Worm (Caenorhabditis elegans) whole organism, L2 larva: Measurements from ENCODE around the gene spe-45.

Experiments used
- ZK546.5 ChIP-seq: sonication (generic microtip); optimal IDR thresholded peaks from 2 replicates; lab custom pipeline; 2017; ENCODE audit warnings: missing biosample characterization, missing genetic modification characterization
- dmd-4 ChIP-seq: sonication (generic microtip); optimal IDR thresholded peaks from 2 replicates; lab custom pipeline; 2017; ENCODE audit warnings: missing biosample characterization, missing genetic modification characterization
- elt-1 ChIP-seq: fragments of 150-350 bp; optimal IDR thresholded peaks from 2 replicates; lab custom pipeline; 2014; ENCODE audit warnings: missing biosample characterization, missing genetic modification characterization
- nhr-10 ChIP-seq: sonication (generic microtip); optimal IDR thresholded peaks from 2 replicates; lab custom pipeline; 2017; ENCODE audit warnings: missing biosample characterization, missing genetic modification characterization
- nhr-12 ChIP-seq: fragments of 150-350 bp; optimal IDR thresholded peaks from 2 replicates; lab custom pipeline; 2014; ENCODE audit warnings: missing biosample characterization, missing genetic modification characterization
- nhr-23 ChIP-seq: fragments of 150-350 bp; optimal IDR thresholded peaks from 2 replicates; lab custom pipeline; 2014; ENCODE audit warnings: missing biosample characterization, missing genetic modification reagents, missing genetic modification characterization
- nhr-237 ChIP-seq: fragments of 150-350 bp; optimal IDR thresholded peaks from 2 replicates; lab custom pipeline; 2014; ENCODE audit warnings: missing biosample characterization, missing genetic modification characterization
- zag-1 ChIP-seq: fragments of 150-350 bp; optimal IDR thresholded peaks from 2 replicates; lab custom pipeline; 2014; ENCODE audit warnings: missing biosample characterization, missing genetic modification characterization
- ztf-4 ChIP-seq: fragments of 150-350 bp; optimal IDR thresholded peaks from 2 replicates; lab custom pipeline; 2014; ENCODE audit warnings: missing biosample characterization, missing genetic modification characterization

ce11 chrIV:12340885-12341284 is 49.0 kb downstream of the spe-45 start:
- no peak for TF ChIP-seq nhr-10 (tag; lab: Kevin White, UChicago)
- no peak for TF ChIP-seq dmd-4 (tag; lab: Kevin White, UChicago)
- TF ChIP-seq elt-1 (tag; lab: Kevin White, UChicago): no peak
- TF ChIP-seq ZK546.5: no peak
- no peak for TF ChIP-seq zag-1 (tag; lab: Kevin White, UChicago)
- no peak for TF ChIP-seq nhr-237 (tag; lab: Kevin White, UChicago)
- TF ChIP-seq nhr-23: no peak
- no peak for TF ChIP-seq ztf-4 (tag; lab: Kevin White, UChicago)
- no peak for TF ChIP-seq nhr-12 (tag; lab: Kevin White, UChicago)
